Worm (Caenorhabditis elegans) whole organism, L2 larva: Measurements from ENCODE around the gene idpp-16.

Experiments used
- C34F6.9 ChIP-seq: fragments of 150-350 bp; optimal IDR thresholded peaks from 2 replicates; lab custom pipeline; 2014; ENCODE audit warnings: missing biosample characterization, missing genetic modification characterization
- F13H6.1 ChIP-seq: sonication (generic microtip); optimal IDR thresholded peaks from 2 replicates; lab custom pipeline; 2016; ENCODE audit warnings: missing genetic modification characterization, missing compliant biosample characterization
- Y55F3AM.14 ChIP-seq: fragments of 200-800 bp; sonication (Bioruptor generic); optimal IDR thresholded peaks from 2 replicates; lab custom pipeline; 2018; ENCODE audit warnings: mild to moderate bottlenecking, missing genetic modification characterization, missing compliant biosample characterization
- aly-2 ChIP-seq: fragments of 150-350 bp; optimal IDR thresholded peaks from 2 replicates; lab custom pipeline; 2014; ENCODE audit warnings: missing biosample characterization, missing genetic modification characterization
- ceh-16 ChIP-seq: fragments of 150-350 bp; optimal IDR thresholded peaks from 2 replicates; lab custom pipeline; 2014; ENCODE audit warnings: missing biosample characterization, missing genetic modification characterization
- ceh-82 ChIP-seq: fragments of 150-350 bp; optimal IDR thresholded peaks from 2 replicates; lab custom pipeline; 2014; ENCODE audit warnings: missing biosample characterization, missing genetic modification characterization
- crh-2 ChIP-seq: sonication (generic microtip); optimal IDR thresholded peaks from 2 replicates; lab custom pipeline; 2017; ENCODE audit warnings: missing biosample characterization, missing genetic modification characterization
- dmd-4 ChIP-seq: sonication (generic microtip); optimal IDR thresholded peaks from 2 replicates; lab custom pipeline; 2017; ENCODE audit warnings: missing biosample characterization, missing genetic modification characterization
- egl-27 ChIP-seq: sonication (generic microtip); optimal IDR thresholded peaks from 3 replicates; lab custom pipeline; 2017; ENCODE audit warnings: missing biosample characterization, missing genetic modification reagents, missing genetic modification characterization
- elt-1 ChIP-seq: fragments of 150-350 bp; optimal IDR thresholded peaks from 2 replicates; lab custom pipeline; 2014; ENCODE audit warnings: missing biosample characterization, missing genetic modification characterization
- fos-1 ChIP-seq: fragments of 150-350 bp; optimal IDR thresholded peaks from 2 replicates; lab custom pipeline; 2014; ENCODE audit warnings: missing biosample characterization, missing genetic modification characterization
- gmeb-1 ChIP-seq: fragments of 150-350 bp; optimal IDR thresholded peaks from 2 replicates; lab custom pipeline; 2014; ENCODE audit warnings: missing biosample characterization, missing genetic modification characterization
- lin-11 ChIP-seq: fragments of 150-350 bp; sonication (generic microtip); optimal IDR thresholded peaks from 2 replicates; lab custom pipeline; 2014; ENCODE audit warnings: missing biosample characterization, missing genetic modification characterization, inconsistent platforms, mixed read lengths
- lin-13 ChIP-seq: fragments of 150-350 bp; optimal IDR thresholded peaks from 2 replicates; lab custom pipeline; 2014; ENCODE audit warnings: missing biosample characterization, missing genetic modification reagents, missing genetic modification characterization
- lin-39 ChIP-seq: fragments of 150-350 bp; optimal IDR thresholded peaks from 2 replicates; lab custom pipeline; 2014; ENCODE audit warnings: missing biosample characterization, missing genetic modification reagents, missing genetic modification characterization
- lsy-2 ChIP-seq, 2 experiments: fragments of 150-350 bp in 1 of 2; sonication (generic microtip) in 1 of 2; optimal IDR thresholded peaks; 2 replicates each; lab custom pipeline; 2014 to 2017; ENCODE audit warnings: missing biosample characterization in 2 of 2, missing genetic modification characterization in 2 of 2
- mab-5 ChIP-seq: fragments of 150-350 bp; optimal IDR thresholded peaks from 2 replicates; lab custom pipeline; 2014; ENCODE audit warnings: missing biosample characterization, missing genetic modification characterization
- nhr-10 ChIP-seq: sonication (generic microtip); optimal IDR thresholded peaks from 2 replicates; lab custom pipeline; 2017; ENCODE audit warnings: missing biosample characterization, missing genetic modification characterization
- nhr-11 ChIP-seq: fragments of 150-350 bp; optimal IDR thresholded peaks from 2 replicates; lab custom pipeline; 2014; ENCODE audit warnings: missing biosample characterization, missing genetic modification characterization
- nhr-12 ChIP-seq: fragments of 150-350 bp; optimal IDR thresholded peaks from 2 replicates; lab custom pipeline; 2014; ENCODE audit warnings: missing biosample characterization, missing genetic modification characterization
- nhr-129 ChIP-seq: fragments of 150-350 bp; optimal IDR thresholded peaks from 2 replicates; lab custom pipeline; 2014; ENCODE audit warnings: missing biosample characterization, missing genetic modification characterization
- nhr-23 ChIP-seq: fragments of 150-350 bp; optimal IDR thresholded peaks from 2 replicates; lab custom pipeline; 2014; ENCODE audit warnings: missing biosample characterization, missing genetic modification reagents, missing genetic modification characterization
- nhr-237 ChIP-seq: fragments of 150-350 bp; optimal IDR thresholded peaks from 2 replicates; lab custom pipeline; 2014; ENCODE audit warnings: missing biosample characterization, missing genetic modification characterization
- nhr-25 ChIP-seq: fragments of 150-350 bp; sonication (generic microtip); optimal IDR thresholded peaks from 3 replicates; lab custom pipeline; 2014; ENCODE audit warnings: missing biosample characterization, missing genetic modification characterization
- nhr-6 ChIP-seq: fragments of 150-350 bp; optimal IDR thresholded peaks from 2 replicates; lab custom pipeline; 2014; ENCODE audit warnings: missing biosample characterization, missing genetic modification characterization
- nhr-77 ChIP-seq: fragments of 150-350 bp; optimal IDR thresholded peaks from 2 replicates; lab custom pipeline; 2014; ENCODE audit warnings: missing biosample characterization, missing genetic modification characterization
- peb-1 ChIP-seq: fragments of 150-350 bp; optimal IDR thresholded peaks from 2 replicates; lab custom pipeline; 2014; ENCODE audit warnings: missing biosample characterization, missing genetic modification characterization
- sem-4 ChIP-seq: fragments of 150-350 bp; optimal IDR thresholded peaks from 2 replicates; lab custom pipeline; 2014; ENCODE audit warnings: missing biosample characterization, missing genetic modification reagents, missing genetic modification characterization
- skn-1 ChIP-seq: sonication (generic microtip); optimal IDR thresholded peaks from 2 replicates; lab custom pipeline; 2017; ENCODE audit warnings: missing biosample characterization, missing genetic modification characterization
- sma-3 ChIP-seq: sonication (generic microtip); optimal IDR thresholded peaks from 2 replicates; lab custom pipeline; 2016; ENCODE audit warnings: missing genetic modification reagents, missing genetic modification characterization, missing compliant biosample characterization
- sma-9 ChIP-seq, 2 experiments: fragments of 150-350 bp in 1 of 2; sonication (generic microtip) in 1 of 2; optimal IDR thresholded peaks; 2 replicates each; lab custom pipeline; 2014 to 2016; ENCODE audit warnings: missing genetic modification characterization in 2 of 2, mild to moderate bottlenecking in 1 of 2, missing biosample characterization in 1 of 2, missing compliant biosample characterization in 1 of 2, missing genetic modification reagents in 1 of 2, moderate library complexity in 1 of 2
- snpc-4 ChIP-seq: fragments of 150-350 bp; optimal IDR thresholded peaks from 2 replicates; lab custom pipeline; 2014; ENCODE audit warnings: missing biosample characterization, missing genetic modification characterization
- unc-39 ChIP-seq: fragments of 150-350 bp; optimal IDR thresholded peaks from 2 replicates; lab custom pipeline; 2014; ENCODE audit warnings: missing biosample characterization, missing genetic modification characterization
- unc-55 ChIP-seq: fragments of 150-350 bp; sonication (generic microtip); optimal IDR thresholded peaks from 3 replicates; lab custom pipeline; 2014; ENCODE audit warnings: missing biosample characterization, missing genetic modification reagents, missing genetic modification characterization
- unc-62 ChIP-seq: fragments of 150-350 bp; optimal IDR thresholded peaks from 2 replicates; lab custom pipeline; 2014; ENCODE audit warnings: missing biosample characterization, missing genetic modification reagents, missing genetic modification characterization
- ztf-1 ChIP-seq: fragments of 200-800 bp; sonication (Bioruptor generic); conservative IDR thresholded peaks from 2 replicates; pipeline ENCODE4 v1.3.6; 2022; ENCODE audit warnings: missing genetic modification characterization, missing compliant biosample characterization
- ztf-11 ChIP-seq: sonication (generic microtip); optimal IDR thresholded peaks from 2 replicates; lab custom pipeline; 2017; ENCODE audit warnings: missing biosample characterization, missing genetic modification characterization
- ztf-4 ChIP-seq: fragments of 150-350 bp; optimal IDR thresholded peaks from 2 replicates; lab custom pipeline; 2014; ENCODE audit warnings: missing biosample characterization, missing genetic modification characterization

Gene idpp-16

ce11 chrV:11637191-11637590 is 30.9 kb upstream of the idpp-16 start, which contains the start of gene sipa-1:
TSS of gene sipa-1 (minus strand) at chrV:11637291.
- TF ChIP-seq aly-2 (tag; lab: Kevin White, UChicago): no peak
- no peak for TF ChIP-seq nhr-23 (tag; lab: Kevin White, UChicago)
- no peak for TF ChIP-seq unc-62
- TF ChIP-seq Y55F3AM.14 (GFP tag; lab: Kevin White, UChicago): no peak
- TF ChIP-seq, all 48 proteins: peak for 0

- TF ChIP-seq lin-39 (tag; lab: Kevin White, UChicago) (no peak), mab-5 (tag; lab: Kevin White, UChicago) (no peak), peb-1 (tag; lab: Kevin White, UChicago) (no peak), gmeb-1 (tag; lab: Kevin White, UChicago) (no peak), elt-1 (no peak), skn-1 (tag; lab: Kevin White, UChicago) (no peak), nhr-11 (tag; lab: Kevin White, UChicago) (no peak), nhr-129 (tag; lab: Kevin White, UChicago) (no peak), nhr-77 (tag; lab: Kevin White, UChicago) (no peak), dmd-4 (tag; lab: Kevin White, UChicago) (no peak), unc-55 (no peak), fos-1 (tag; lab: Kevin White, UChicago) (no peak), ztf-1 (GFP tag; lab: Robert Waterston, UW) (no peak), nhr-25 (tag; lab: Kevin White, UChicago) (no peak), C34F6.9 (tag; lab: Kevin White, UChicago) (no peak), nhr-237 (no peak), sem-4 (no peak)
These were observed 29.3 kb upstream of the idpp-16 start for ce11 chrV:11635587-11635986.

- no peak for TF ChIP-seq nhr-129 (tag; lab: Kevin White, UChicago)
- no peak for TF ChIP-seq unc-55
- no peak for TF ChIP-seq nhr-25 (tag; lab: Kevin White, UChicago)
- no peak for TF ChIP-seq nhr-77 (tag; lab: Kevin White, UChicago)
- TF ChIP-seq nhr-12 (tag; lab: Kevin White, UChicago): no peak
- no peak for TF ChIP-seq sma-3 (GFP tag; lab: Kevin White, UChicago)
- TF ChIP-seq aly-2 (tag; lab: Kevin White, UChicago): no peak
- TF ChIP-seq, all 48 proteins: peak for 0
These were observed 24.8 kb upstream of the idpp-16 start for ce11 chrV:11631128-11631527.

- peak; percentile 49 for TF ChIP-seq sma-3 (GFP tag; lab: Kevin White, UChicago)
- TF ChIP-seq unc-39: no peak
- no peak for TF ChIP-seq ztf-4 (tag; lab: Kevin White, UChicago)
- TF ChIP-seq ceh-82 (tag; lab: Kevin White, UChicago): no peak
- TF ChIP-seq crh-2 (tag; lab: Kevin White, UChicago): peak; percentile 28
- TF ChIP-seq gmeb-1 (tag; lab: Kevin White, UChicago): peak; percentile 26
- TF ChIP-seq nhr-25 (tag; lab: Kevin White, UChicago): no peak
- TF ChIP-seq egl-27 (tag; lab: Kevin White, UChicago): no peak
- TF ChIP-seq lin-11 (tag; lab: Kevin White, UChicago): no peak
- peak; percentile 58 for TF ChIP-seq sma-9 (GFP tag; optimal IDR thresholded peaks at IDR 0.05; lab: Kevin White, UChicago)
- no peak for TF ChIP-seq sma-9 (tag; optimal IDR thresholded peaks at IDR 0.05; lab: Kevin White, UChicago)
- TF ChIP-seq ztf-1 (GFP tag; lab: Robert Waterston, UW): no peak
- TF ChIP-seq lsy-2 (tag; optimal IDR thresholded peaks at IDR 0.05; lab: Kevin White, UChicago): no peak
- peak; percentile 55 for TF ChIP-seq fos-1 (tag; lab: Kevin White, UChicago)
- TF ChIP-seq snpc-4 (tag; lab: Kevin White, UChicago): no peak
- no peak for TF ChIP-seq ceh-16 (tag; lab: Kevin White, UChicago)
- no peak for TF ChIP-seq skn-1 (tag; lab: Kevin White, UChicago)
- TF ChIP-seq nhr-10 (tag; lab: Kevin White, UChicago): no peak
- TF ChIP-seq lin-13: no peak
- no peak for TF ChIP-seq elt-1
- TF ChIP-seq unc-62: no peak
- peak; percentile 27 for TF ChIP-seq F13H6.1
- no peak for TF ChIP-seq C34F6.9 (tag; lab: Kevin White, UChicago)
- no peak for TF ChIP-seq Y55F3AM.14 (GFP tag; lab: Kevin White, UChicago)
- TF ChIP-seq lin-39 (tag; lab: Kevin White, UChicago): no peak
- TF ChIP-seq sem-4: no peak
- TF ChIP-seq dmd-4 (tag; lab: Kevin White, UChicago): no peak
- no peak for TF ChIP-seq nhr-6 (tag; lab: Kevin White, UChicago)
- no peak for TF ChIP-seq nhr-237
- no peak for TF ChIP-seq ztf-11 (tag; lab: Kevin White, UChicago)
These were observed 23.1 kb upstream of the idpp-16 start, which contains the start of gene F35B12.10 for ce11 chrV:11629222-11630026. TSS of gene F35B12.10 (minus strand) at chrV:11629272.
